Worm (Caenorhabditis elegans): ENCODE results near the gene pink-1.

DNA sequence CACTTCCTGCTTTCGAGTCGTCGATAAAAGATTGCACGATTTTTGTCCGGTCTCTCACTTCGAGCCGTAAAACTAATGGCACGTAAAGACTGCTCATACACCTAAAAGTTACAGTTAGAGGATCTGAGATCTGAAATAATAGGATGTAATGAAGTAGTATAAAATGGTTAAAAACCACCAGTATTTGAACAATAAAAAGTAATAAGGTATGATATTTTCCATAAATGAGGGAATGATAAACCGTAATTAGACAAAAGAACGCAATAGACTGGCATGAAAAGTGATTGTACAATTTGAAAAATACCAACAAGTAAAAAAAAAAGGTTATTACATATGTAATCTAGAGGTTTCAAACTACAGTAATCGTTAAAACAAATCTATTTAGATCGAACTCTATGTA lies 2.4 kb downstream of the pink-1 start, which contains the start of gene brap-2:
- TF ChIP-seq ztf-29 (GFP tag; IDR thresholded peaks at IDR 0.05): no peak
- no peak for TF ChIP-seq flt-1 (GFP tag; IDR thresholded peaks at IDR 0.05)
- TF ChIP-seq ztf-23 (GFP tag; IDR thresholded peaks at IDR 0.05): no peak
- TF ChIP-seq ref-1 (GFP tag; conservative IDR thresholded peaks at IDR 0.05): no peak
- TF ChIP-seq med-1 (GFP tag; optimal IDR thresholded peaks at IDR 0.05; ENCODE audit: insufficient read depth): no peak
- no peak for TF ChIP-seq cog-1 (tag; optimal IDR thresholded peaks at IDR 0.05)
- no peak for TF ChIP-seq T22C8.4 (GFP tag; IDR thresholded peaks at IDR 0.05)
- no peak for TF ChIP-seq klf-2 (GFP tag; conservative IDR thresholded peaks at IDR 0.05)
- no peak for TF ChIP-seq tab-1 (GFP tag; IDR thresholded peaks at IDR 0.05)

Data from whole organism, midembryonic.